Worm (Caenorhabditis elegans) whole organism, mixed stage, embryonic: ENCODE results near the gene F54H12.10.
A peak's percentile ranks its signal among the peaks of the same experiment; 100 is the strongest.

Experiments
- M03D4.4 ChIP-seq: sonication (generic microtip); optimal IDR thresholded peaks from 2 replicates; lab custom pipeline; 2017; ENCODE audit warnings: mild to moderate bottlenecking, missing genetic modification characterization, missing compliant biosample characterization
- bed-3 ChIP-seq: fragments of 200-800 bp; sonication (Bioruptor generic); optimal IDR thresholded peaks from 3 replicates; lab custom pipeline; 2018; ENCODE audit warnings: mild to moderate bottlenecking, missing genetic modification characterization, moderate library complexity, missing compliant biosample characterization
- blmp-1 ChIP-seq: fragments of 150-350 bp; optimal IDR thresholded peaks from 2 replicates; lab custom pipeline; 2014; ENCODE audit warnings: missing biosample characterization, missing genetic modification characterization
- ceh-39 ChIP-seq: fragments of 150-350 bp; optimal IDR thresholded peaks from 2 replicates; lab custom pipeline; 2014; ENCODE audit warnings: missing biosample characterization, missing genetic modification characterization
- ceh-43 ChIP-seq: fragments of 200-800 bp; sonication (Bioruptor generic); optimal IDR thresholded peaks from 2 replicates; lab custom pipeline; 2018; ENCODE audit warnings: mild to moderate bottlenecking, missing genetic modification characterization, moderate library complexity, missing compliant biosample characterization
- ceh-83 ChIP-seq: fragments of 200-800 bp; sonication (Bioruptor generic); optimal IDR thresholded peaks from 2 replicates; lab custom pipeline; 2018; ENCODE audit warnings: mild to moderate bottlenecking, missing genetic modification characterization, missing compliant biosample characterization
- ces-1 ChIP-seq: fragments of 150-350 bp; optimal IDR thresholded peaks from 2 replicates; lab custom pipeline; 2014; ENCODE audit warnings: missing biosample characterization, missing genetic modification reagents, missing genetic modification characterization
- cnd-1 ChIP-seq: fragments of 200-800 bp; sonication (Bioruptor generic); optimal IDR thresholded peaks from 2 replicates; lab custom pipeline; 2018; ENCODE audit warnings: mild to moderate bottlenecking, missing genetic modification characterization, missing compliant biosample characterization
- drap-1 ChIP-seq: fragments of 200-800 bp; sonication (Bioruptor generic); optimal IDR thresholded peaks from 3 replicates; lab custom pipeline; 2018; ENCODE audit warnings: mild to moderate bottlenecking, missing genetic modification characterization, missing compliant biosample characterization
- elt-1 ChIP-seq: sonication (generic microtip); optimal IDR thresholded peaks from 2 replicates; lab custom pipeline; 2017; ENCODE audit warnings: missing genetic modification characterization, mild to moderate bottlenecking, missing compliant biosample characterization, antibody characterized with exemption, moderate library complexity, borderline replicate concordance; ENCODE audit not compliant: insufficient read depth
- elt-3 ChIP-seq: fragments of 150-350 bp; optimal IDR thresholded peaks from 2 replicates; lab custom pipeline; 2014; ENCODE audit warnings: missing biosample characterization, missing genetic modification characterization
- flh-1 ChIP-seq: fragments of 200-800 bp; sonication (Bioruptor generic); optimal IDR thresholded peaks from 2 replicates; lab custom pipeline; 2018; ENCODE audit warnings: mild to moderate bottlenecking, missing genetic modification characterization, moderate library complexity, missing compliant biosample characterization
- ham-2 ChIP-seq: fragments of 200-800 bp; sonication (Bioruptor generic); optimal IDR thresholded peaks from 2 replicates; lab custom pipeline; 2018; ENCODE audit warnings: mild to moderate bottlenecking, missing genetic modification characterization, missing compliant biosample characterization
- hlh-1 ChIP-seq: fragments of 150-350 bp; optimal IDR thresholded peaks from 2 replicates; lab custom pipeline; 2014; ENCODE audit warnings: missing biosample characterization, missing genetic modification reagents, missing genetic modification characterization
- lin-13 ChIP-seq: fragments of 150-350 bp; optimal IDR thresholded peaks from 2 replicates; lab custom pipeline; 2014; ENCODE audit warnings: missing biosample characterization, missing genetic modification characterization
- lin-32 ChIP-seq: fragments of 200-800 bp; sonication (Bioruptor generic); optimal IDR thresholded peaks from 2 replicates; lab custom pipeline; 2018; ENCODE audit warnings: mild to moderate bottlenecking, missing genetic modification characterization, missing compliant biosample characterization
- lsy-2 ChIP-seq: fragments of 150-350 bp; optimal IDR thresholded peaks from 2 replicates; lab custom pipeline; 2014; ENCODE audit warnings: missing biosample characterization, missing genetic modification characterization
- mab-5 ChIP-seq: fragments of 150-350 bp; optimal IDR thresholded peaks from 2 replicates; lab custom pipeline; 2014; ENCODE audit warnings: missing biosample characterization, missing genetic modification characterization
- mep-1 ChIP-seq: fragments of 150-350 bp; optimal IDR thresholded peaks from 2 replicates; lab custom pipeline; 2017; ENCODE audit warnings: missing biosample characterization, missing genetic modification reagents, missing genetic modification characterization, inconsistent platforms
- mls-2 ChIP-seq: sonication (generic microtip); optimal IDR thresholded peaks from 2 replicates; lab custom pipeline; 2016; ENCODE audit warnings: mild to moderate bottlenecking, missing genetic modification characterization, moderate library complexity, missing compliant biosample characterization
- nhr-12 ChIP-seq: fragments of 150-350 bp; optimal IDR thresholded peaks from 2 replicates; lab custom pipeline; 2014; ENCODE audit warnings: missing biosample characterization, missing genetic modification characterization
- nhr-2 ChIP-seq: fragments of 150-350 bp; optimal IDR thresholded peaks from 2 replicates; lab custom pipeline; 2014; ENCODE audit warnings: missing biosample characterization, missing genetic modification characterization
- nhr-237 ChIP-seq: fragments of 150-350 bp; optimal IDR thresholded peaks from 2 replicates; lab custom pipeline; 2014; ENCODE audit warnings: missing biosample characterization, missing genetic modification characterization
- nhr-28 ChIP-seq: fragments of 150-350 bp; optimal IDR thresholded peaks from 2 replicates; lab custom pipeline; 2014; ENCODE audit warnings: missing biosample characterization, missing genetic modification characterization
- nhr-76 ChIP-seq: sonication (generic microtip); optimal IDR thresholded peaks from 2 replicates; lab custom pipeline; 2017; ENCODE audit warnings: missing biosample characterization, missing genetic modification characterization
- pha-4 ChIP-seq: fragments of 150-350 bp; optimal IDR thresholded peaks from 2 replicates; lab custom pipeline; 2018; ENCODE audit warnings: missing biosample characterization, missing genetic modification reagents, missing genetic modification characterization
- sem-2 ChIP-seq: fragments of 200-800 bp; sonication (Bioruptor generic); optimal IDR thresholded peaks from 2 replicates; lab custom pipeline; 2018; ENCODE audit warnings: mild to moderate bottlenecking, missing genetic modification characterization, missing compliant biosample characterization
- snpc-4 ChIP-seq: fragments of 150-350 bp; optimal IDR thresholded peaks from 2 replicates; lab custom pipeline; 2014; ENCODE audit warnings: missing biosample characterization, missing genetic modification characterization
- sptf-1 ChIP-seq: sonication (generic microtip); optimal IDR thresholded peaks from 2 replicates; lab custom pipeline; 2017; ENCODE audit warnings: mild to moderate bottlenecking, missing genetic modification characterization, moderate library complexity, missing compliant biosample characterization
- tbx-8 ChIP-seq: fragments of 200-800 bp; sonication (Bioruptor generic); optimal IDR thresholded peaks from 2 replicates; lab custom pipeline; 2018; ENCODE audit warnings: mild to moderate bottlenecking, missing genetic modification characterization, moderate library complexity, missing compliant biosample characterization
- unc-120 ChIP-seq: sonication (generic microtip); optimal IDR thresholded peaks from 2 replicates; lab custom pipeline; 2017; ENCODE audit warnings: missing genetic modification characterization, missing compliant biosample characterization; ENCODE audit not compliant: poor library complexity, severe bottlenecking
- unc-39 ChIP-seq: fragments of 150-350 bp; optimal IDR thresholded peaks from 2 replicates; lab custom pipeline; 2014; ENCODE audit warnings: missing biosample characterization, missing genetic modification characterization
- unc-62 ChIP-seq: fragments of 150-350 bp; optimal IDR thresholded peaks from 2 replicates; lab custom pipeline; 2014; ENCODE audit warnings: missing biosample characterization, missing genetic modification reagents, missing genetic modification characterization
- zip-8 ChIP-seq: fragments of 150-350 bp; optimal IDR thresholded peaks from 2 replicates; lab custom pipeline; 2014; ENCODE audit warnings: missing biosample characterization, missing genetic modification characterization
- ztf-11 ChIP-seq: fragments of 150-350 bp; optimal IDR thresholded peaks from 2 replicates; lab custom pipeline; 2014; ENCODE audit warnings: missing biosample characterization, missing genetic modification characterization

The F54H12.10 gene

DNA sequence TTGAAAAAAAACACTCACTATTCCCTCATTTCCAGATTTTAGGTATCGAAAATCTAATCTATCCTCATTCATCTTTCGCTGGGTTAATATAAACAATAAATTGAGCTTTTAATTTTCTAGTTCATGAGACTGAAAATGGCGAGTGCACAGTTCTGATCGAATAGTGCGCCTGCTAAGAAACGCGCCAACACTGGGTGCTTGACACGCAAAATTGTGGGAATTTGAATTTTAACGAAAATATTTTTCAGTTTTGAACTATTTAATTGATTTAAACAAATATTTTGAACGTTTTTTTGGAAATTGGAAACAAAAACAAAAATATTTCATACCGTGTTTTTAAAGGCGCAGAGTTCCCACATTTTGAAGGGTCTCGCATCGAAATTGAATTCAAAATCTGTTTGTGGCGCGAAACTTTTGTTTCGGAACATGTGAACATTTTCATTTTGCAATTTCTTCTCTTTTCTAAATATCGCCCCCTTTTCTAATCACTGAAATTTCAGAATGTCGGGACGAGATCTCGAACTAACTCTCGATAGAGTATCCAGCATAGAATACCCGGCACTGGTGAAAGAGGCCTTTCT, 30.1 kb downstream of the F54H12.10 start, which contains the start of the genes C29E4.13 and npp-15:
C29E4.13 (minus strand) TSS at position 169 of the 581 bp plus-strand sequence.
npp-15 (plus strand) TSS at position 495 of the 581 bp plus-strand sequence.
- no peak for TF ChIP-seq ham-2 (GFP tag; lab: Kevin White, UChicago)
- no peak for TF ChIP-seq ceh-83
- no peak for TF ChIP-seq hlh-1 (tag; lab: Kevin White, UChicago)
- TF ChIP-seq drap-1 (GFP tag; lab: Kevin White, UChicago), result no peak
- TF ChIP-seq lsy-2, result peak; percentile 34
- no peak for TF ChIP-seq lin-32 (GFP tag; lab: Kevin White, UChicago)
- TF ChIP-seq flh-1, result no peak
- TF ChIP-seq nhr-28 (tag; lab: Kevin White, UChicago), result no peak
- peak; percentile 16 for TF ChIP-seq nhr-237
- TF ChIP-seq elt-3 (tag; lab: Kevin White, UChicago), result no peak

DNA sequence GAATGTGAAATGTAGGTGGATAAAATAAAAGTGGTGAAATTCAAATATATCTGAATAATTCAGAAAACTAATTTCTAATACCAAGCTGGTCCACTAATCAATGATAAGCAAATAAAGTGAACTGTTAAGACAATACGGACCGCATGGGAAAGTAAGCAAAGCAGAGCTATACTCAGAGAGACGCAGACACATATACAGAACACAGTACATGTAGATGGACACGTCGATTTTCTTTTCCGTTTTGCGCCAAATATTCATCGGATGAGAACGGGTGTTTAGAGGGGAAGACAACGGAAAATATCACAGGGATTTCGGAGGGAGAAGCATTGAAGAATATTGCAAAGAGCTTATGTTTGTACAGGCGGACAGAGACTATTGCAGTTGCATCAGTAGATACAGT, 32.8 kb downstream of the F54H12.10 start:
- TF ChIP-seq blmp-1 (no peak), hlh-1 (tag; lab: Kevin White, UChicago) (no peak), ztf-11 (tag; lab: Kevin White, UChicago) (no peak), pha-4 (peak; percentile 34), nhr-12 (no peak), flh-1 (no peak), mep-1 (tag; lab: Kevin White, UChicago) (no peak), bed-3 (GFP tag; lab: Kevin White, UChicago) (no peak), elt-3 (tag; lab: Kevin White, UChicago) (no peak), drap-1 (GFP tag; lab: Kevin White, UChicago) (no peak), mls-2 (tag; lab: Kevin White, UChicago) (no peak), ces-1 (GFP tag; lab: Kevin White, UChicago) (no peak), sem-2 (GFP tag; lab: Kevin White, UChicago) (no peak), nhr-28 (tag; lab: Kevin White, UChicago) (no peak), lsy-2 (peak; percentile 2), elt-1 (no peak), tbx-8 (GFP tag; lab: Kevin White, UChicago) (no peak), nhr-2 (tag; lab: Kevin White, UChicago) (no peak), ceh-43 (GFP tag; lab: Kevin White, UChicago) (no peak), lin-13 (no peak), ham-2 (GFP tag; lab: Kevin White, UChicago) (peak; percentile 78), zip-8 (no peak), nhr-237 (peak; percentile 24), ceh-83 (no peak), unc-39 (tag; lab: Kevin White, UChicago) (no peak), ceh-39 (tag; lab: Kevin White, UChicago) (no peak), nhr-76 (tag; lab: Kevin White, UChicago) (no peak), unc-120 (tag; lab: Kevin White, UChicago) (no peak), mab-5 (no peak), lin-32 (GFP tag; lab: Kevin White, UChicago) (no peak), sptf-1 (tag; lab: Kevin White, UChicago) (no peak), cnd-1 (tag; lab: Kevin White, UChicago) (no peak), M03D4.4 (tag; lab: Kevin White, UChicago) (no peak), snpc-4 (no peak), unc-62 (GFP tag; lab: Kevin White, UChicago) (no peak)

DNA sequence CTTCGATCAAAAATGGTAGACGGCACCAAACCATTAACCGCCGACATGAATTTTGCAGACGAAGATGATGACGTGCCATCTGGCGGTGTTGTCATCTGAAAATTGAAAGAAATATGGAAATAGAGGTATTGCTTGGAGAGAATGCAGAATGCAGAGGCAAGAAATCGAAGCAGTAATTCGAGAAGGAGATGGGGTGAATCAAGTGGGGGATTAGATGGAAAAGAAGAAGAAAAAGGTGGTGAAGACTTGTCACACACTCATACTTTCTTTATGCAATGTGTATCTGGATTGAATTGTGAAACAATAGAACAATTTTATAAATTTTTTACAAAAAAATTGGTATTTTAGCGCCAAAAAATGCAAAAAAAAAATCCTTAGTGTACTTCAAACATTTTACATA, 34.0 kb downstream of the F54H12.10 start, which contains the start of gene tag-250:
tag-250 (minus strand) TSS at position 101 of the 400 bp plus-strand sequence.
- TF ChIP-seq lin-32 (GFP tag; lab: Kevin White, UChicago), result no peak
- no peak for TF ChIP-seq pha-4
- TF ChIP-seq unc-62 (GFP tag; lab: Kevin White, UChicago), result no peak
- no peak for TF ChIP-seq elt-3 (tag; lab: Kevin White, UChicago)
- TF ChIP-seq lin-13, result no peak
- no peak for TF ChIP-seq ceh-43 (GFP tag; lab: Kevin White, UChicago)
- TF ChIP-seq ces-1 (GFP tag; lab: Kevin White, UChicago), result no peak
- no peak for TF ChIP-seq unc-39 (tag; lab: Kevin White, UChicago)
- no peak for TF ChIP-seq ztf-11 (tag; lab: Kevin White, UChicago)
- TF ChIP-seq ham-2 (GFP tag; lab: Kevin White, UChicago), result no peak
- TF ChIP-seq M03D4.4 (tag; lab: Kevin White, UChicago), result no peak
- no peak for TF ChIP-seq sem-2 (GFP tag; lab: Kevin White, UChicago)
- no peak for TF ChIP-seq flh-1
- no peak for TF ChIP-seq nhr-237
- TF ChIP-seq bed-3 (GFP tag; lab: Kevin White, UChicago), result no peak
- TF ChIP-seq lsy-2, result no peak
- TF ChIP-seq tbx-8 (GFP tag; lab: Kevin White, UChicago), result no peak
- no peak for TF ChIP-seq cnd-1 (tag; lab: Kevin White, UChicago)
- no peak for TF ChIP-seq nhr-76 (tag; lab: Kevin White, UChicago)
